Fruit fly (Drosophila melanogaster) whole organism: ENCODE measurements around the gene Elba1.

Experiments
- CG8478 ChIP-seq: fragments of >200 bp; optimal IDR thresholded peaks from 2 replicates; lab custom pipeline; 2018; ENCODE audit warnings: inconsistent platforms
- pan ChIP-seq: fragments of >200 bp; optimal IDR thresholded peaks from 2 replicates; lab custom pipeline; 2017
- usp ChIP-seq: fragments of >200 bp; optimal IDR thresholded peaks from 2 replicates; lab custom pipeline; 2017; ENCODE audit warnings: missing biosample characterization, missing genetic modification characterization, mixed read lengths

Elba1 gene

dm6 chr2L:4640996-4641395 is 43.3 kb downstream of the Elba1 start, which contains the start of gene BG642163:
Gene BG642163, plus strand, starts transcription at chr2L:4641296.
- TF ChIP-seq CG8478 (lab: Kevin White, UChicago), result no peak

dm6 chr2L:4635376-4635775 is 48.9 kb downstream of the Elba1 start:
- no peak for TF ChIP-seq pan (lab: Kevin White, UChicago)
- TF ChIP-seq usp (GFP tag; lab: Kevin White, UChicago), result no peak
